Worm (Caenorhabditis elegans) whole organism, L1 larva: ENCODE data around the gene nlp-24.

Source experiments
- C04F5.9 ChIP-seq: sonication (generic microtip); optimal IDR thresholded peaks from 2 replicates; lab custom pipeline; 2016; ENCODE audit warnings: missing genetic modification characterization, missing compliant biosample characterization
- C16A3.4 ChIP-seq: fragments of 150-350 bp; optimal IDR thresholded peaks from 2 replicates; lab custom pipeline; 2014; ENCODE audit warnings: missing biosample characterization, missing genetic modification characterization
- Y116A8C.19 ChIP-seq: sonication (generic microtip); optimal IDR thresholded peaks from 2 replicates; lab custom pipeline; 2016; ENCODE audit warnings: missing compliant biosample characterization, missing genetic modification characterization, borderline replicate concordance
- aha-1 ChIP-seq: fragments of 150-350 bp; optimal IDR thresholded peaks from 2 replicates; lab custom pipeline; 2014; ENCODE audit warnings: missing biosample characterization, missing genetic modification characterization
- aly-2 ChIP-seq: fragments of 150-350 bp; optimal IDR thresholded peaks from 2 replicates; lab custom pipeline; 2014; ENCODE audit warnings: missing biosample characterization, missing genetic modification characterization
- ama-1 ChIP-seq: fragments of 150-350 bp; optimal IDR thresholded peaks from 2 replicates; lab custom pipeline; 2014
- blmp-1 ChIP-seq: fragments of 150-350 bp; optimal IDR thresholded peaks from 2 replicates; lab custom pipeline; 2014; ENCODE audit warnings: missing biosample characterization, missing genetic modification characterization
- ceh-63 ChIP-seq: fragments of 200-800 bp; sonication (Bioruptor generic); optimal IDR thresholded peaks from 2 replicates; lab custom pipeline; 2018; ENCODE audit warnings: mild to moderate bottlenecking, missing genetic modification characterization, missing compliant biosample characterization
- ceh-82 ChIP-seq, 3 experiments: fragments of 150-350 bp in 1 of 3; sonication (generic microtip) in 2 of 3; optimal IDR thresholded peaks; 2 replicates each; lab custom pipeline; 2014 to 2017; ENCODE audit warnings: missing biosample characterization in 3 of 3, missing genetic modification characterization in 3 of 3
- ceh-88 ChIP-seq: fragments of 200-800 bp; sonication (Bioruptor generic); IDR thresholded peaks from 2 replicates; pipeline ENCODE4 v1.3.6; 2022; ENCODE audit warnings: missing genetic modification characterization, missing compliant biosample characterization
- ceh-90 ChIP-seq: sonication (generic microtip); optimal IDR thresholded peaks from 2 replicates; lab custom pipeline; 2016; ENCODE audit warnings: missing genetic modification characterization, missing compliant biosample characterization
- ces-1 ChIP-seq: fragments of 150-350 bp; optimal IDR thresholded peaks from 2 replicates; lab custom pipeline; 2014; ENCODE audit warnings: missing biosample characterization, missing genetic modification reagents, missing genetic modification characterization
- dpl-1 ChIP-seq, 3 experiments: fragments of 150-350 bp in 2 of 3; sonication (generic microtip) in 1 of 3; optimal IDR thresholded peaks; 2 replicates each; lab custom pipeline; 2014 to 2017; ENCODE audit warnings: missing biosample characterization in 3 of 3, missing genetic modification characterization in 3 of 3, missing genetic modification reagents in 3 of 3
- efl-1 ChIP-seq, 4 experiments: fragments of 150-350 bp; optimal IDR thresholded peaks in 3 of 4; peaks in 1 of 4; 1 replicate in 1 of 4; 2 replicates in 3 of 4; lab custom pipeline; 2014; ENCODE audit warnings: missing biosample characterization in 2 of 4, missing genetic modification characterization in 2 of 4, missing genetic modification reagents in 2 of 4
- egl-13 ChIP-seq: sonication (generic microtip); optimal IDR thresholded peaks from 2 replicates; lab custom pipeline; 2016; ENCODE audit warnings: missing genotype, missing genetic modification reagents, missing genetic modification characterization, missing compliant biosample characterization
- egl-27 ChIP-seq, 2 experiments: fragments of 150-350 bp in 1 of 2; sonication (generic microtip); optimal IDR thresholded peaks; 3 replicates each; lab custom pipeline; 2017 to 2018; ENCODE audit warnings: missing biosample characterization in 2 of 2, missing genetic modification characterization in 2 of 2, missing genetic modification reagents in 2 of 2
- elt-2 ChIP-seq: sonication (generic microtip); optimal IDR thresholded peaks from 2 replicates; lab custom pipeline; 2016; ENCODE audit warnings: missing genetic modification characterization, mild to moderate bottlenecking, inconsistent platforms, missing compliant biosample characterization, missing genetic modification reagents
- fkh-10 ChIP-seq: sonication (generic microtip); optimal IDR thresholded peaks from 2 replicates; lab custom pipeline; 2017; ENCODE audit warnings: missing biosample characterization, missing genetic modification reagents, missing genetic modification characterization
- fkh-4 ChIP-seq: sonication (generic microtip); optimal IDR thresholded peaks from 2 replicates; lab custom pipeline; 2016; ENCODE audit warnings: missing compliant biosample characterization, missing genetic modification characterization, borderline replicate concordance
- fkh-8 ChIP-seq: sonication (generic microtip); optimal IDR thresholded peaks from 2 replicates; lab custom pipeline; 2016; ENCODE audit warnings: mild to moderate bottlenecking, missing genetic modification characterization, missing compliant biosample characterization
- grh-1 ChIP-seq: fragments of 200-800 bp; sonication (Bioruptor generic); IDR thresholded peaks from 2 replicates; pipeline ENCODE4 v1.3.6; 2022; ENCODE audit warnings: missing genetic modification reagents, missing genetic modification characterization, missing compliant biosample characterization
- hlh-17 ChIP-seq: fragments of 200-800 bp; sonication (Bioruptor generic); optimal IDR thresholded peaks from 2 replicates; lab custom pipeline; 2018; ENCODE audit warnings: missing genetic modification characterization, mild to moderate bottlenecking, missing compliant biosample characterization, moderate library complexity, borderline replicate concordance
- jun-1 ChIP-seq: fragments of 150-350 bp; optimal IDR thresholded peaks from 2 replicates; lab custom pipeline; 2014; ENCODE audit warnings: missing biosample characterization, missing genetic modification reagents, missing genetic modification characterization
- lin-35 ChIP-seq, 2 experiments: fragments of 150-350 bp; optimal IDR thresholded peaks; 2 replicates each; lab custom pipeline; 2014; ENCODE audit warnings: missing biosample characterization in 2 of 2, missing genetic modification characterization in 2 of 2, missing genetic modification reagents in 2 of 2
- lir-3 ChIP-seq: sonication (generic microtip); optimal IDR thresholded peaks from 2 replicates; lab custom pipeline; 2016; ENCODE audit warnings: mild to moderate bottlenecking, missing genetic modification characterization, moderate library complexity, missing compliant biosample characterization; ENCODE audit not compliant: poor library complexity
- mab-9 ChIP-seq: fragments of 200-800 bp; sonication (Bioruptor generic); IDR thresholded peaks from 2 replicates; pipeline ENCODE4 v1.3.6; 2022; ENCODE audit warnings: missing genetic modification reagents, missing genetic modification characterization, missing compliant biosample characterization
- mdl-1 ChIP-seq, 2 experiments: fragments of 150-350 bp; optimal IDR thresholded peaks; 2 replicates each; lab custom pipeline; 2014 to 2017; ENCODE audit warnings: missing biosample characterization in 2 of 2, missing genetic modification characterization in 2 of 2, inconsistent platforms in 1 of 2
- mef-2 ChIP-seq: fragments of 150-350 bp; optimal IDR thresholded peaks from 2 replicates; lab custom pipeline; 2014; ENCODE audit warnings: missing biosample characterization, missing genetic modification characterization
- mep-1 ChIP-seq: fragments of 150-350 bp; optimal IDR thresholded peaks from 2 replicates; lab custom pipeline; 2014; ENCODE audit warnings: missing biosample characterization, missing genetic modification characterization
- nhr-12 ChIP-seq: sonication (generic microtip); optimal IDR thresholded peaks from 2 replicates; lab custom pipeline; 2017; ENCODE audit warnings: missing biosample characterization, missing genetic modification characterization
- nhr-20 ChIP-seq: sonication (generic microtip); optimal IDR thresholded peaks from 2 replicates; lab custom pipeline; 2016; ENCODE audit warnings: mild to moderate bottlenecking, missing genetic modification characterization, missing compliant biosample characterization
- nhr-71 ChIP-seq: sonication (generic microtip); optimal IDR thresholded peaks from 2 replicates; lab custom pipeline; 2016; ENCODE audit warnings: mild to moderate bottlenecking, missing genetic modification characterization, moderate library complexity, missing compliant biosample characterization
- nhr-76 ChIP-seq: sonication (generic microtip); optimal IDR thresholded peaks from 2 replicates; lab custom pipeline; 2017; ENCODE audit warnings: missing biosample characterization, missing genetic modification characterization
- nhr-77 ChIP-seq: fragments of 150-350 bp; optimal IDR thresholded peaks from 2 replicates; lab custom pipeline; 2014; ENCODE audit warnings: missing biosample characterization, missing genetic modification characterization
- pag-3 ChIP-seq: sonication (generic microtip); optimal IDR thresholded peaks from 2 replicates; lab custom pipeline; 2017; ENCODE audit warnings: missing genetic modification characterization, mild to moderate bottlenecking, missing compliant biosample characterization, antibody characterized with exemption, borderline replicate concordance; ENCODE audit not compliant: insufficient read depth
- pqm-1 ChIP-seq: sonication (generic microtip); optimal IDR thresholded peaks from 3 replicates; lab custom pipeline; 2017; ENCODE audit warnings: missing biosample characterization, missing genetic modification characterization
- rnt-1 ChIP-seq: sonication (generic microtip); optimal IDR thresholded peaks from 2 replicates; lab custom pipeline; 2016; ENCODE audit warnings: mild to moderate bottlenecking, missing genetic modification characterization, moderate library complexity, missing compliant biosample characterization
- snu-23 ChIP-seq: sonication (generic microtip); optimal IDR thresholded peaks from 2 replicates; lab custom pipeline; 2016; ENCODE audit warnings: missing genetic modification characterization, missing compliant biosample characterization
- sox-4 ChIP-seq: sonication (generic microtip); optimal IDR thresholded peaks from 2 replicates; lab custom pipeline; 2016; ENCODE audit warnings: missing genetic modification characterization, missing compliant biosample characterization
- sptf-1 ChIP-seq: fragments of 150-350 bp; optimal IDR thresholded peaks from 2 replicates; lab custom pipeline; 2014; ENCODE audit warnings: missing biosample characterization, missing genetic modification characterization
- sup-37 ChIP-seq: fragments of 200-800 bp; sonication (Bioruptor generic); optimal IDR thresholded peaks from 2 replicates; lab custom pipeline; 2018; ENCODE audit warnings: mild to moderate bottlenecking, missing genetic modification characterization, missing compliant biosample characterization
- swsn-7 ChIP-seq: sonication (generic microtip); optimal IDR thresholded peaks from 2 replicates; lab custom pipeline; 2016; ENCODE audit warnings: missing genetic modification characterization, missing compliant biosample characterization
- tlp-1 ChIP-seq: fragments of 150-350 bp; optimal IDR thresholded peaks from 2 replicates; lab custom pipeline; 2014; ENCODE audit warnings: missing biosample characterization, missing genetic modification characterization
- unc-130 ChIP-seq: fragments of 150-350 bp; optimal IDR thresholded peaks from 2 replicates; lab custom pipeline; 2017; ENCODE audit warnings: missing biosample characterization, missing genetic modification characterization, inconsistent platforms
- unc-30 ChIP-seq: sonication (generic microtip); optimal IDR thresholded peaks from 2 replicates; lab custom pipeline; 2017; ENCODE audit warnings: missing biosample characterization, missing genetic modification characterization
- vab-15 ChIP-seq: sonication (generic microtip); optimal IDR thresholded peaks from 2 replicates; lab custom pipeline; 2017; ENCODE audit warnings: missing genotype, mild to moderate bottlenecking, missing genetic modification characterization, missing compliant biosample characterization
- xbp-1 ChIP-seq: sonication (generic microtip); optimal IDR thresholded peaks from 2 replicates; lab custom pipeline; 2016; ENCODE audit warnings: missing genetic modification characterization, missing compliant biosample characterization
- zag-1 ChIP-seq: fragments of 150-350 bp; optimal IDR thresholded peaks from 2 replicates; lab custom pipeline; 2014; ENCODE audit warnings: missing biosample characterization, missing genetic modification characterization
- ztf-11 ChIP-seq, 2 experiments: sonication (generic microtip); optimal IDR thresholded peaks; 2 replicates each; lab custom pipeline; 2016 to 2017; ENCODE audit warnings: missing genetic modification characterization in 2 of 2, missing biosample characterization in 1 of 2, missing compliant biosample characterization in 1 of 2
- ztf-4 ChIP-seq: fragments of 150-350 bp; optimal IDR thresholded peaks from 2 replicates; lab custom pipeline; 2014; ENCODE audit warnings: missing biosample characterization, missing genetic modification characterization

nlp-24 gene

ce11 chrV:11583212-11583611, 33.0 kb upstream of the nlp-24 start, which contains the start of gene srx-88:
TSS of gene srx-88 (plus strand) at chrV:11583512.
- TF ChIP-seq dpl-1 (GFP tag; optimal IDR thresholded peaks at IDR 0.05; lab: Kevin White, UChicago): no peak
- TF ChIP-seq blmp-1 (tag; lab: Kevin White, UChicago): no peak
- TF ChIP-seq egl-13: no peak
- no peak for TF ChIP-seq sox-4 (tag; lab: Kevin White, UChicago)
- no peak for TF ChIP-seq ceh-63 (GFP tag; lab: Kevin White, UChicago)
- TF ChIP-seq pag-3 (tag; lab: Kevin White, UChicago): no peak
- TF ChIP-seq unc-130 (tag; lab: Kevin White, UChicago): no peak
- TF ChIP-seq sup-37: no peak
- TF ChIP-seq fkh-8: no peak
- no peak for TF ChIP-seq grh-1
- no peak for TF ChIP-seq fkh-4 (tag; lab: Kevin White, UChicago)
- TF ChIP-seq egl-27 (tag; optimal IDR thresholded peaks at IDR 0.05; lab: Kevin White, UChicago): no peak
- no peak for TF ChIP-seq fkh-10
- no peak for TF ChIP-seq C16A3.4 (tag; lab: Kevin White, UChicago)
- no peak for TF ChIP-seq ceh-88 (GFP tag; lab: Robert Waterston, UW)
- TF ChIP-seq snu-23 (GFP tag; lab: Kevin White, UChicago): no peak
- no peak for TF ChIP-seq vab-15 (tag; lab: Kevin White, UChicago)
- TF ChIP-seq aha-1 (tag; lab: Kevin White, UChicago): no peak
- TF ChIP-seq, all 84 proteins: peak for 0

- TF ChIP-seq efl-1 (optimal IDR thresholded peaks at IDR 0.05; lab: Kevin White, UChicago): peak; percentile 4 to 30
- no peak for TF ChIP-seq efl-1 (GFP tag; optimal IDR thresholded peaks at IDR 0.05 in 1 of 2; lab: Kevin White, UChicago)
- peak; percentile 80 for TF ChIP-seq nhr-71 (tag; lab: Kevin White, UChicago)
- TF ChIP-seq hlh-17 (GFP tag; lab: Kevin White, UChicago): no peak
- TF ChIP-seq zag-1 (tag; lab: Kevin White, UChicago): no peak
- no peak for TF ChIP-seq pqm-1
- TF ChIP-seq ztf-11 (tag; optimal IDR thresholded peaks at IDR 0.05; lab: Kevin White, UChicago): no peak
- TF ChIP-seq ama-1 (lab: Kevin White, UChicago): no peak
- no peak for TF ChIP-seq lir-3 (tag; lab: Kevin White, UChicago)
- TF ChIP-seq jun-1 (tag; lab: Kevin White, UChicago): no peak
- TF ChIP-seq fkh-10: no peak
- no peak for TF ChIP-seq xbp-1 (tag; lab: Kevin White, UChicago)
- TF ChIP-seq swsn-7 (tag; lab: Kevin White, UChicago): peak; percentile 29
- no peak for TF ChIP-seq aly-2 (tag; lab: Kevin White, UChicago)
- no peak for TF ChIP-seq sptf-1 (tag; lab: Kevin White, UChicago)
- no peak for TF ChIP-seq mep-1 (tag; lab: Kevin White, UChicago)
- TF ChIP-seq mab-9 (GFP tag; lab: Robert Waterston, UW): no peak
- no peak for TF ChIP-seq lin-35 (GFP tag; optimal IDR thresholded peaks at IDR 0.05; lab: Kevin White, UChicago)
- TF ChIP-seq tlp-1: no peak
- no peak for TF ChIP-seq ztf-4 (tag; lab: Kevin White, UChicago)
- no peak for TF ChIP-seq mdl-1 (tag; optimal IDR thresholded peaks at IDR 0.05; lab: Kevin White, UChicago)
- TF ChIP-seq nhr-76 (tag; lab: Kevin White, UChicago): no peak
- no peak for TF ChIP-seq unc-30 (tag; lab: Kevin White, UChicago)
- no peak for TF ChIP-seq nhr-77 (tag; lab: Kevin White, UChicago)
- peak; percentile 75 for TF ChIP-seq nhr-20 (tag; lab: Kevin White, UChicago)
- TF ChIP-seq ceh-82 (tag; optimal IDR thresholded peaks at IDR 0.05; lab: Kevin White, UChicago): peak; percentile 42 to 54 (median 49)
- TF ChIP-seq egl-27 (tag; optimal IDR thresholded peaks at IDR 0.05; lab: Kevin White, UChicago): no peak
- TF ChIP-seq ceh-90 (tag; lab: Kevin White, UChicago): no peak
- TF ChIP-seq ces-1 (GFP tag; lab: Kevin White, UChicago): no peak
- TF ChIP-seq elt-2 (tag; lab: Kevin White, UChicago): peak; percentile 61
- no peak for TF ChIP-seq C04F5.9 (tag; lab: Kevin White, UChicago)
- no peak for TF ChIP-seq Y116A8C.19 (tag; lab: Kevin White, UChicago)
- TF ChIP-seq aha-1 (tag; lab: Kevin White, UChicago): no peak
- no peak for TF ChIP-seq rnt-1
- TF ChIP-seq pag-3 (tag; lab: Kevin White, UChicago): no peak
- TF ChIP-seq grh-1: 0 out of 2 replicates have a peak, but pooled peaks have one; percentile 28
- TF ChIP-seq sox-4 (tag; lab: Kevin White, UChicago): no peak
- TF ChIP-seq dpl-1 (GFP tag; optimal IDR thresholded peaks at IDR 0.05; lab: Kevin White, UChicago): peak in 1 of 3 experiments; percentile 0
- TF ChIP-seq snu-23 (GFP tag; lab: Kevin White, UChicago): no peak
- no peak for TF ChIP-seq ceh-88 (GFP tag; lab: Robert Waterston, UW)
- TF ChIP-seq mef-2 (tag; lab: Kevin White, UChicago): no peak
- no peak for TF ChIP-seq nhr-12 (tag; lab: Kevin White, UChicago)
These were observed 31.1 kb upstream of the nlp-24 start for ce11 chrV:11585122-11585521.
